Worm (Caenorhabditis elegans): ENCODE measurements around the gene grwd-1.

Gene grwd-1

DNA sequence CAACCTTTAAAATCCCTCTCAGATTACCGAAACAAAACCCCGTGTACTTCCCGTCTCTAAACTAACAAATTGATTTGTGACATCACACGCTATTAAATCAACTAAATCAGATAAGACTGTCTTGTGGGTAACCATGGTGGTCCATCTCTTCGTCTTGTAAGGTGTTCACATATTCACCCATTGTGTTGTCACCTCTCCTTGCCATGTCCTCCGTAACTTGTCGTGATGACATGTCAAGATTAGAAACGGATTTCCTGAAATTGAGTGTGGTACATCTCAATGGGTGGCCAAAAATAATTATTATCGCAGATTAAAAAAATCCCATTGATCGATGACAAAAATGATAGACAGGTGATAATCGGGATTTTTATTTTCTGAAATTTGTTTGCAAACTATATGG lies 28.9 kb upstream of the grwd-1 start:
- no peak for TF ChIP-seq Y22D7AL.16 (tag; optimal IDR thresholded peaks at IDR 0.05)
- TF ChIP-seq fkh-10 (GFP tag; optimal IDR thresholded peaks at IDR 0.05), result no peak
- TF ChIP-seq unc-55 (GFP tag; optimal IDR thresholded peaks at IDR 0.05), result peak; percentile 52
- TF ChIP-seq C38D4.7 (GFP tag; optimal IDR thresholded peaks at IDR 0.05), result no peak
- no peak for TF ChIP-seq ceh-19 (GFP tag; optimal IDR thresholded peaks at IDR 0.05)
- TF ChIP-seq ref-2 (tag; optimal IDR thresholded peaks at IDR 0.05), result no peak
- TF ChIP-seq tbx-2 (tag; optimal IDR thresholded peaks at IDR 0.05), result peak; percentile 79

DNA sequence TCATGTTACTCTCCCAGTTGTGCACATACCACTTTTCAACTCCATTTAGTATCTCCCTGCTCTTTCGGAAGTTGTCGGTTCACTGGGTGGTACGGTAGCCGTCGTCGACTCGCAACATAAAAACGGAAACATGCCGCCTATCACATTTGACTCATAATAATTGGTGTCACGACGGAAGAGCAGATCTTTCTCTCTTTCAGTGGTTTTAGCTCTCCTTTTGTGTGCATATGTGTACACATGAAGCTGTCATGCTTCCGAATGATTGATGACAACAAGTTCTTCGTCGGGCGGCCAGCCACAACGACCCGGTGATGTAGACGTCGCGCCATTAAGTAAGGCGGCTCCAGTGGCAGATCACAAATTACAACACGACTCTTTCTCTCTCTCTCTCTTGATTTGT lies 27.5 kb upstream of the grwd-1 start:
- TF ChIP-seq unc-55 (GFP tag; optimal IDR thresholded peaks at IDR 0.05), result peak; percentile 40
- no peak for TF ChIP-seq ceh-48 (tag; optimal IDR thresholded peaks at IDR 0.05)
- no peak for TF ChIP-seq ceh-19 (GFP tag; optimal IDR thresholded peaks at IDR 0.05)
- no peak for TF ChIP-seq sox-4 (tag; optimal IDR thresholded peaks at IDR 0.05)
- peak; percentile 47 for TF ChIP-seq tbx-2 (tag; optimal IDR thresholded peaks at IDR 0.05)

DNA sequence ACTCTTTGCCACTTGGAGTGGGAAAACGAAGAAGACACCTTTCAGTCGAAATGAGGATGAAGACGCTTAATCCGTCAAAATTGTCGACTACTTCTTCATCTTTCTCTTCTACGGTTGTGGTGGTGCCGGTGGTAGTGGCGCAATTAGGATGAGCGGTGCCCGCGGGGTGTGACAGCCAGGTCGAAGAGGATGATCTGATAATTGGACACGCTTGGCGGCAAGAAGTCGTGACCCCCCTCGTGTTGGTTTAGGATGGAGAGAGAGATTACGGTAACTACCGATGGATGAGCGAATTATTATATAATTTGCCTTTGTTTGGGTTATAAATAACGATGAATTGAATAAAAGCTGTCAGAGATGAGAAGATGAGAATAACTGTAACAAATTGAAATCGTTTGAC lies 26.3 kb upstream of the grwd-1 start:
- TF ChIP-seq K09A11.1 (tag; optimal IDR thresholded peaks at IDR 0.05; ENCODE audit: insufficient read depth) (no peak), tbx-2 (tag; optimal IDR thresholded peaks at IDR 0.05) (peak; percentile 93), ceh-31 (tag; optimal IDR thresholded peaks at IDR 0.05) (peak; percentile 24)

DNA sequence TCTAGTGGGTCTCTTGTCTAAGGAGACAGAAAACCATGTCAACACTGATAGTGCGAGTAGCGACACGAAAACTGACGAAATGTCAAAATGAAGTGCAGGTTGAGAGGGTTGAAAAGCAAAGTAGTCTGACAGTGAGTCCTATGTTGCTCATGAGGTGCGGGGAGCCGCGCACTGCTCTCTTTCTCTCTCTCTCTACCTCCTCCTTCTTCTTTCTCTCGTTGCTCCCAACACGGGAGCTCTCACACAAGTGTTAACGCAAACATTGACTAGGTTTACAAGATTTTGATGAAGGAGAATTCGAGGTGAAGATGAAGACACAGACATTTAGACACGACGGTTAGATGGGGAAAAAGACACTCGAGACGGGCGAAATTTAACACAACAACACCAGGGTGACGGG lies 24.0 kb upstream of the grwd-1 start:
- no peak for TF ChIP-seq pha-4 (tag; optimal IDR thresholded peaks at IDR 0.05)
- no peak for TF ChIP-seq pag-3 (tag; optimal IDR thresholded peaks at IDR 0.05; ENCODE audit: borderline replicate concordance)
- TF ChIP-seq pros-1 (tag; optimal IDR thresholded peaks at IDR 0.05), result no peak
- peak; percentile 6 for TF ChIP-seq F13H6.1 (tag; optimal IDR thresholded peaks at IDR 0.05)
- no peak for TF ChIP-seq sdc-2 (tag; optimal IDR thresholded peaks at IDR 0.05)
- TF ChIP-seq mec-3 (tag; optimal IDR thresholded peaks at IDR 0.05; ENCODE audit: borderline replicate concordance), result no peak
- TF ChIP-seq C38D4.7 (GFP tag; optimal IDR thresholded peaks at IDR 0.05), result no peak
- no peak for TF ChIP-seq hlh-6 (tag; optimal IDR thresholded peaks at IDR 0.05)
- peak; percentile 61 for TF ChIP-seq ceh-18 (tag; optimal IDR thresholded peaks at IDR 0.05)
- no peak for TF ChIP-seq pat-9 (tag; optimal IDR thresholded peaks at IDR 0.05)
- no peak for TF ChIP-seq hlh-30 (tag; optimal IDR thresholded peaks at IDR 0.05; ENCODE audit: insufficient read depth)
- no peak for TF ChIP-seq hlh-8 (tag; optimal IDR thresholded peaks at IDR 0.05)
- TF ChIP-seq syd-9 (tag; optimal IDR thresholded peaks at IDR 0.05), result no peak
- peak; percentile 20 for TF ChIP-seq ceh-22 (tag; optimal IDR thresholded peaks at IDR 0.05)
- peak; percentile 97 for TF ChIP-seq tbx-2 (tag; optimal IDR thresholded peaks at IDR 0.05)
- TF ChIP-seq lim-6 (tag; optimal IDR thresholded peaks at IDR 0.05), result no peak
- TF ChIP-seq nfya-1 (tag; optimal IDR thresholded peaks at IDR 0.05), result no peak
- TF ChIP-seq ceh-45 (GFP tag; IDR thresholded peaks at IDR 0.05), result no peak
- TF ChIP-seq ets-4 (tag; optimal IDR thresholded peaks at IDR 0.05), result peak; percentile 43
- TF ChIP-seq K02D7.2 (tag; optimal IDR thresholded peaks at IDR 0.05), result no peak

- no peak for TF ChIP-seq hlh-6 (tag; optimal IDR thresholded peaks at IDR 0.05)
- peak; percentile 2 for TF ChIP-seq tbx-2 (tag; optimal IDR thresholded peaks at IDR 0.05)
These were observed 22.6 kb upstream of the grwd-1 start for ce11 chrIII:5130654-5131053.

DNA sequence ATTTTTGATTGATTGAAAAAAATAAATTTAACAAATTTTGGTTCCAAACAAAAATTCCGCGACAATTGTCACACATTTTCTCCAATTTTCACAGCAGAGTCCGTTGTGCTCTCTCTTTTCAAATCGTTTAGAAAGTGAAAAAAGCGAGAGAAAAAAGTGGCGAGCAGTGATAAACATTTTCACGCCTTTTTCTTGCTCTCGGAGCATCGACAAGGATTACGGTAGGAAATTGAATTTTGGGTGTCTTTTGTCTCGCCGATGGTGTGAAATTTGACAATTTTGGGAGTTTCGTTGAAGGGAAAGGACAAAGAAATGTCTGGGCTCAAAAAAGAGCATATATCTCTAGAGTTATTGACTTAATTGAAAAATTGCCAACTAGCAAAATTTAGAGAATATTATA lies 18.8 kb upstream of the grwd-1 start:
- TF ChIP-seq F13H6.1 (tag; optimal IDR thresholded peaks at IDR 0.05) (no peak), tbx-2 (tag; optimal IDR thresholded peaks at IDR 0.05) (peak; percentile 88), unc-42 (tag; optimal IDR thresholded peaks at IDR 0.05) (no peak), ceh-30 (tag; optimal IDR thresholded peaks at IDR 0.05) (no peak)

Measured in whole organism, late embryonic.